Worm (Caenorhabditis elegans) whole organism, L1 larva: ENCODE results near the gene C17B7.15.

Experiments used
- alr-1 ChIP-seq: fragments of 200-800 bp; sonication (Bioruptor generic); optimal IDR thresholded peaks from 2 replicates; lab custom pipeline; 2018; ENCODE audit warnings: borderline replicate concordance, mild to moderate bottlenecking, missing genetic modification characterization, missing compliant biosample characterization
- ama-1 ChIP-seq: fragments of 150-350 bp; optimal IDR thresholded peaks from 2 replicates; lab custom pipeline; 2014
- blmp-1 ChIP-seq: fragments of 150-350 bp; optimal IDR thresholded peaks from 2 replicates; lab custom pipeline; 2014; ENCODE audit warnings: missing biosample characterization, missing genetic modification characterization
- dpl-1 ChIP-seq, 3 experiments: fragments of 150-350 bp in 2 of 3; sonication (generic microtip) in 1 of 3; optimal IDR thresholded peaks; 2 replicates each; lab custom pipeline; 2014 to 2017; ENCODE audit warnings: missing biosample characterization in 3 of 3, missing genetic modification characterization in 3 of 3, missing genetic modification reagents in 3 of 3
- dsc-1 ChIP-seq: sonication (generic microtip); optimal IDR thresholded peaks from 2 replicates; lab custom pipeline; 2016; ENCODE audit warnings: mild to moderate bottlenecking, missing genetic modification characterization, missing compliant biosample characterization
- fkh-10 ChIP-seq: sonication (generic microtip); optimal IDR thresholded peaks from 2 replicates; lab custom pipeline; 2017; ENCODE audit warnings: missing biosample characterization, missing genetic modification reagents, missing genetic modification characterization
- fos-1 ChIP-seq: fragments of 150-350 bp; optimal IDR thresholded peaks from 2 replicates; lab custom pipeline; 2014; ENCODE audit warnings: missing biosample characterization, missing genetic modification characterization
- lir-3 ChIP-seq: sonication (generic microtip); optimal IDR thresholded peaks from 2 replicates; lab custom pipeline; 2016; ENCODE audit warnings: mild to moderate bottlenecking, missing genetic modification characterization, moderate library complexity, missing compliant biosample characterization; ENCODE audit not compliant: poor library complexity
- nhr-12 ChIP-seq: sonication (generic microtip); optimal IDR thresholded peaks from 2 replicates; lab custom pipeline; 2017; ENCODE audit warnings: missing biosample characterization, missing genetic modification characterization
- nhr-76 ChIP-seq: sonication (generic microtip); optimal IDR thresholded peaks from 2 replicates; lab custom pipeline; 2017; ENCODE audit warnings: missing biosample characterization, missing genetic modification characterization
- rnt-1 ChIP-seq: sonication (generic microtip); optimal IDR thresholded peaks from 2 replicates; lab custom pipeline; 2016; ENCODE audit warnings: mild to moderate bottlenecking, missing genetic modification characterization, moderate library complexity, missing compliant biosample characterization
- skn-1 ChIP-seq: fragments of 150-350 bp; optimal IDR thresholded peaks from 2 replicates; lab custom pipeline; 2014; ENCODE audit warnings: missing biosample characterization, missing genetic modification characterization
- unc-130 ChIP-seq: fragments of 150-350 bp; optimal IDR thresholded peaks from 2 replicates; lab custom pipeline; 2017; ENCODE audit warnings: missing biosample characterization, missing genetic modification characterization, inconsistent platforms
- ztf-4 ChIP-seq: fragments of 150-350 bp; optimal IDR thresholded peaks from 2 replicates; lab custom pipeline; 2014; ENCODE audit warnings: missing biosample characterization, missing genetic modification characterization

ce11 chrV:3347486-3347885 is 2.5 kb upstream of the C17B7.15 start:
- TF ChIP-seq rnt-1 (tag; lab: Kevin White, UChicago) (peak; percentile 57), lir-3 (tag; lab: Kevin White, UChicago) (no peak), blmp-1 (tag; lab: Kevin White, UChicago) (no peak), ama-1 (lab: Kevin White, UChicago) (no peak), dpl-1 (GFP tag; optimal IDR thresholded peaks at IDR 0.05; lab: Kevin White, UChicago) (no peak), fkh-10 (GFP tag; lab: Kevin White, UChicago) (no peak), ztf-4 (tag; lab: Kevin White, UChicago) (no peak), fos-1 (no peak), nhr-12 (no peak), alr-1 (tag; lab: Kevin White, UChicago) (no peak), nhr-76 (tag; lab: Kevin White, UChicago) (no peak), unc-130 (tag; lab: Kevin White, UChicago) (no peak), dsc-1 (tag; lab: Kevin White, UChicago) (no peak), skn-1 (tag; lab: Kevin White, UChicago) (no peak)
